Fruit fly (Drosophila melanogaster): ENCODE results near the gene CG43091.

CG43091 gene

DNA sequence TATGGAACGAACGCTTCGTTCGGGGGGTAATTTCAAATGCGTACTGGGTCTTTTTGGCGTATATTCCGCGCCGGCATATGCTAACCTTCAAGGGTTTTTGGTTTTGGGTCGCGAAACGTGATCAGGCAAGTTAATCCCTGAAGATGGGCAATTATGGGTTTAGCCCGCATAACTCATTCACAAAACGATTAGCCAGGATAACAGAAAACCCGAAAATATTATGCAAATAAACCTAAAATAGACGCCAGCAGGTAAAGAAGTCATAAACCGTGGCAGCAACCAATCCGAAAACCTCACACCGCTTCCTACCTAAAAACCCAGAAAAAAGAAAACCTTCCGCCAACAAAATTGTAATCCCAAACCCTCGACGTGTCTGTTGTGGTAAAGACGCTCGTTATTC lies 20.6 kb upstream of the CG43091 start:
- TF ChIP-seq CG5204 (GFP tag; optimal IDR thresholded peaks at IDR 0.05): no peak
- no peak for TF ChIP-seq CG7101 (tag; optimal IDR thresholded peaks at IDR 0.05)
- no peak for TF ChIP-seq pad (GFP tag; optimal IDR thresholded peaks at IDR 0.05)
- TF ChIP-seq CG33017 (tag; optimal IDR thresholded peaks at IDR 0.05): no peak
- no peak for TF ChIP-seq CG1620 (GFP tag; optimal IDR thresholded peaks at IDR 0.05)
- TF ChIP-seq CG7045 (GFP tag; optimal IDR thresholded peaks at IDR 0.05): no peak
- no peak for TF ChIP-seq ovo (GFP tag; optimal IDR thresholded peaks at IDR 0.05)
- no peak for TF ChIP-seq Hr96 (GFP tag; optimal IDR thresholded peaks at IDR 0.05)
- TF ChIP-seq tj (GFP tag; optimal IDR thresholded peaks at IDR 0.05): no peak
- no peak for TF ChIP-seq CG11617 (GFP tag; optimal IDR thresholded peaks at IDR 0.05)
- TF ChIP-seq Clk (GFP tag; optimal IDR thresholded peaks at IDR 0.05): no peak
- no peak for TF ChIP-seq cic (GFP tag; optimal IDR thresholded peaks at IDR 0.05)
- no peak for TF ChIP-seq cnc (optimal IDR thresholded peaks at IDR 0.05)
- TF ChIP-seq toe (GFP tag; optimal IDR thresholded peaks at IDR 0.05): no peak
- no peak for TF ChIP-seq Mnt (GFP tag; optimal IDR thresholded peaks at IDR 0.05)
- no peak for TF ChIP-seq kay (GFP tag; ENCODE audit: borderline replicate concordance)
- no peak for TF ChIP-seq Crg-1 (GFP tag; optimal IDR thresholded peaks at IDR 0.05)
- no peak for TF ChIP-seq CG12768 (GFP tag; optimal IDR thresholded peaks at IDR 0.05)
- TF ChIP-seq bab1 (GFP tag; optimal IDR thresholded peaks at IDR 0.05): no peak

DNA sequence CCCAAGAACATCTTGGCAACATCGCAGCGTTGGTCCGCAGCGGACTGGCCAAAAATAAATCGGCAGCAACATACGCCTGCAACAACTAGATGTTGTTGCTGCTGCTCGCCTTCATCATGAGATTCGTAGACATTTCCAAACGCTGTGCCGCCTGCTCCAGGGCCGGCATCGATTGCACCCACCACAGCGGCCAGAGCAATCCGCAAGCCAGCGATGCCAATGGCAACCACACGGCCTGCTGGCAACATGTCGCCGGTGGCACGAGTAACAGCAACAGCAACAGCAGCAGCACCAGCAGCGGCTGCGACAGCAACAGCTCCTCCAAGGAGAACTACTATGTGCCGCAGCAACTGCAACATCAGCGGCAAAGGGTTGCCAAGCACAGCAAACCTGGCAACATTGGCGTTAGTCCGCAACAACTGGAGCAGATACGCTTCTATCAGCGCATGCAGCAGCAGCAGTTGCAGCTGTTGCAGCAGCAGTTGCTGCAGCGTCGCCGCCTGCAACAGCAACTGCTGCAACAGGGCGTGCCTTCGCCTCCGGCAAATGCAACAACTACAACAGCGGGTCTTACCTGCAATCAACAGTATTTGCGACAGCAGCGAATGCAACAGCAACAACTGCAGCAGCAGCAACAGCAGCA lies 16.3 kb upstream of the CG43091 start:
- TF ChIP-seq CG5204 (GFP tag; optimal IDR thresholded peaks at IDR 0.05) (no peak), CG11617 (GFP tag; optimal IDR thresholded peaks at IDR 0.05) (no peak), Mnt (GFP tag; optimal IDR thresholded peaks at IDR 0.05) (no peak), cic (GFP tag; optimal IDR thresholded peaks at IDR 0.05) (no peak), CG7101 (tag; optimal IDR thresholded peaks at IDR 0.05) (no peak), cnc (optimal IDR thresholded peaks at IDR 0.05) (no peak), ovo (GFP tag; optimal IDR thresholded peaks at IDR 0.05) (no peak), pad (GFP tag; optimal IDR thresholded peaks at IDR 0.05) (no peak), CG7045 (GFP tag; optimal IDR thresholded peaks at IDR 0.05) (no peak), bab1 (GFP tag; optimal IDR thresholded peaks at IDR 0.05) (no peak), toe (GFP tag; optimal IDR thresholded peaks at IDR 0.05) (no peak), CG33017 (tag; optimal IDR thresholded peaks at IDR 0.05) (no peak), kay (GFP tag; ENCODE audit: borderline replicate concordance) (no peak), CG1620 (GFP tag; optimal IDR thresholded peaks at IDR 0.05) (no peak)

DNA sequence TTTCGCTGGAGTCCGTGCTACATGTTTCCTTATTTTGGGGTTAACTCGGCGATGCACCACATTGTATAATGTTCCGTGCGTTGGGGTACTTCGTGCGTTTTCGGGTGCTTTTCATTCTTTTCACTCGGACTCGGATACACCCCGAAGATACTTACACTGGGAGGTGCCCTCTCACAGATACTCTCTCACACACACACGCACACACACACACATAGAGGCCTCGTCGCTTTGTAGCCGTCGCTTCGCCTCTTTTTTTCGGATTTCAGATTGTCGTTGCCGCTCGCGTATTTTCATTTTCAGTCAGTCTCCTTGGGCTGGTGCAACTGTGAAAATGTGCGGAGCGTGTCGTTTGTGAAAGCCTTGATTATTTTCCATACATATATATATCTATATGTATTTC lies 12.9 kb upstream of the CG43091 start:
- TF ChIP-seq CG33017 (tag; optimal IDR thresholded peaks at IDR 0.05): peak; percentile 79
- peak; percentile 2 for TF ChIP-seq CG1620 (GFP tag; optimal IDR thresholded peaks at IDR 0.05)
- peak; percentile 80 for TF ChIP-seq CG12768 (GFP tag; optimal IDR thresholded peaks at IDR 0.05)
- peak; percentile 66 for TF ChIP-seq bab1 (GFP tag; optimal IDR thresholded peaks at IDR 0.05)
- no peak for TF ChIP-seq kay (GFP tag; ENCODE audit: borderline replicate concordance)
- TF ChIP-seq ovo (GFP tag; optimal IDR thresholded peaks at IDR 0.05): peak; percentile 53
- peak; percentile 26 for TF ChIP-seq Hr96 (GFP tag; optimal IDR thresholded peaks at IDR 0.05)
- peak; percentile 29 for TF ChIP-seq CG5204 (GFP tag; optimal IDR thresholded peaks at IDR 0.05)
- peak; percentile 45 for TF ChIP-seq CG14711 (tag; optimal IDR thresholded peaks at IDR 0.05)
- TF ChIP-seq CG11617 (GFP tag; optimal IDR thresholded peaks at IDR 0.05): peak; percentile 65
- peak; percentile 57 for TF ChIP-seq CG7101 (tag; optimal IDR thresholded peaks at IDR 0.05)
- peak; percentile 85 for TF ChIP-seq Clk (GFP tag; optimal IDR thresholded peaks at IDR 0.05)
- no peak for TF ChIP-seq pad (GFP tag; optimal IDR thresholded peaks at IDR 0.05)
- TF ChIP-seq Mnt (GFP tag; optimal IDR thresholded peaks at IDR 0.05): peak; percentile 61
- TF ChIP-seq cnc (optimal IDR thresholded peaks at IDR 0.05): no peak
- peak; percentile 66 for TF ChIP-seq tj (GFP tag; optimal IDR thresholded peaks at IDR 0.05)
- no peak for TF ChIP-seq Crg-1 (GFP tag; optimal IDR thresholded peaks at IDR 0.05)
- peak; percentile 69 for TF ChIP-seq CG7045 (GFP tag; optimal IDR thresholded peaks at IDR 0.05)
- peak; percentile 78 for TF ChIP-seq toe (GFP tag; optimal IDR thresholded peaks at IDR 0.05)
- peak; percentile 91 for TF ChIP-seq cic (GFP tag; optimal IDR thresholded peaks at IDR 0.05)

DNA sequence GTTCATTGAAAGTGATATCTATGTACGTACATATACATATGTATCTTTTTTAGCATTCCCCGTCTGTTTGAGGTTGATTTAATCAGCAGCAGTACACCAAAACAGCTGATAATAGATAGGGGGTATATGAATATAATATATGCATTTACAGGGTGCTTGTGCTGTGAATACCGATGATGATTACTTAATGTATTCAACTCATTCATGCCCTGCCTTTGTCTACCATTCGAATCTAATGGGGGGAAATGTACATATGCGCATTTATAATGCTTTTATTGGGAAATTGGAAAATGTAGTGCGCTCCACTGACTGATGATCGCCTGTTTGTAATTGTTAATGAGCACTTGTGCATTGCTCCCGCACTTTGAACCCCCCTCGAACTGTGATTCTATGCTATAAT lies 11.6 kb upstream of the CG43091 start:
- TF ChIP-seq CG14711 (tag; optimal IDR thresholded peaks at IDR 0.05) (no peak), CG5204 (GFP tag; optimal IDR thresholded peaks at IDR 0.05) (peak; percentile 37), Hr96 (GFP tag; optimal IDR thresholded peaks at IDR 0.05) (no peak), CG12768 (GFP tag; optimal IDR thresholded peaks at IDR 0.05) (peak; percentile 2), CG1620 (GFP tag; optimal IDR thresholded peaks at IDR 0.05) (no peak)

DNA sequence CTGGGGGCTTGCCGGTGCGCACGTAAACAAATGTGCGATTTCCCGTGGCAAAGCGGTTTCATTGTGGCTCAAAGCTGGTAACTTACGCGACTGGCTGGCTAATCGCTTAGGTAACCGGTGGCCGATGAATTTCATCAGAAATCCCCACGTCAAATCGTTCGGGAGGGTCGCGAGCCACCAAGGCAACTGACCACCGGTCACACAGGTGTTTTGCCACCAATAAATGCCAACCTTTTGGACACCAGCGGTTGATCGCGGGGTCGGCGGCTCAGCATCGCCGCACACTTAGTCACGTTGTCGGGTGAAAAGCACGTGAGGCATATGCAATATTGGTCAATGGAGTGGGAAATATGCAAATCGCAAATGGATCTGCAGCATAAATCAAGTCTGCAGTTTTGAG lies 7.9 kb upstream of the CG43091 start:
- TF ChIP-seq kay (GFP tag; ENCODE audit: borderline replicate concordance) (no peak), CG5204 (GFP tag; optimal IDR thresholded peaks at IDR 0.05) (no peak), CG12768 (GFP tag; optimal IDR thresholded peaks at IDR 0.05) (no peak), cic (GFP tag; optimal IDR thresholded peaks at IDR 0.05) (no peak), Crg-1 (GFP tag; optimal IDR thresholded peaks at IDR 0.05) (no peak), cnc (optimal IDR thresholded peaks at IDR 0.05) (no peak), pad (GFP tag; optimal IDR thresholded peaks at IDR 0.05) (no peak), CG33017 (tag; optimal IDR thresholded peaks at IDR 0.05) (no peak), CG1620 (GFP tag; optimal IDR thresholded peaks at IDR 0.05) (no peak), CG14711 (tag; optimal IDR thresholded peaks at IDR 0.05) (no peak), toe (GFP tag; optimal IDR thresholded peaks at IDR 0.05) (no peak), CG11617 (GFP tag; optimal IDR thresholded peaks at IDR 0.05) (no peak), Hr96 (GFP tag; optimal IDR thresholded peaks at IDR 0.05) (no peak), Clk (GFP tag; optimal IDR thresholded peaks at IDR 0.05) (no peak), bab1 (GFP tag; optimal IDR thresholded peaks at IDR 0.05) (no peak)

DNA sequence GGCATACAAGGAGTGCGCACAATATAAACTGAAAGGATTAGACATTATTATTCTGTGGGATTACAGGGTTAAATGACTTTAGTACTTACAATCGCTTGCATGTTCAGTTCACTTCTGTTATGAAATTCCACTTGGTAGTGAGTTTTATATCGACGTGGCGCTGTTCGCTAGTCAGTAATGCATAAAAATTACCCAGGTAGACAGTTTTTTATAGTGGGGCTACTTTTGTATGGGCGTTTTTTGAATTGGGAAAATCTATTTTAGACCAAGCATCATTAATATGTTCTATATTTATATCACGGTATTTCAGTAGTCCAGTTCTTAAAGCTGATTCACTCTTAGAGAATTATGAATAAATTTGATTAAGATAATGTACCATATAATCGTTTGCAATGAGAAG lies 3.1 kb upstream of the CG43091 start, which contains the start of gene CG43095:
CG43095 (minus strand) TSS at position 101 of the 400 bp plus-strand sequence.
- TF ChIP-seq CG12768 (GFP tag; optimal IDR thresholded peaks at IDR 0.05) (no peak), Clk (GFP tag; optimal IDR thresholded peaks at IDR 0.05) (no peak), bab1 (GFP tag; optimal IDR thresholded peaks at IDR 0.05) (no peak), CG33017 (tag; optimal IDR thresholded peaks at IDR 0.05) (no peak), cic (GFP tag; optimal IDR thresholded peaks at IDR 0.05) (no peak), Mnt (GFP tag; optimal IDR thresholded peaks at IDR 0.05) (no peak), Crg-1 (GFP tag; optimal IDR thresholded peaks at IDR 0.05) (no peak), CG7101 (tag; optimal IDR thresholded peaks at IDR 0.05) (no peak), cnc (optimal IDR thresholded peaks at IDR 0.05) (no peak), CG1620 (GFP tag; optimal IDR thresholded peaks at IDR 0.05) (no peak), ovo (GFP tag; optimal IDR thresholded peaks at IDR 0.05) (no peak), kay (GFP tag; ENCODE audit: borderline replicate concordance) (no peak), CG5204 (GFP tag; optimal IDR thresholded peaks at IDR 0.05) (no peak)
